Worm (Caenorhabditis elegans) whole organism, early embryonic: ENCODE measurements around the gene str-164.

Experiments
- ama-1 ChIP-seq: fragments of 150-350 bp; optimal IDR thresholded peaks from 2 replicates; lab custom pipeline; 2014
- ceh-36 ChIP-seq: sonication (generic microtip); optimal IDR thresholded peaks from 2 replicates; lab custom pipeline; 2016; ENCODE audit warnings: missing genetic modification characterization, inconsistent platforms, missing compliant biosample characterization
- flt-1 ChIP-seq: fragments of 200-800 bp; sonication (Bioruptor generic); IDR thresholded peaks from 2 replicates; pipeline ENCODE4 v1.3.6; 2022; ENCODE audit warnings: missing genetic modification characterization, missing compliant biosample characterization
- pes-1 ChIP-seq: fragments of 200-800 bp; sonication (Bioruptor generic); IDR thresholded peaks from 2 replicates; pipeline ENCODE4 v1.3.6; 2022; ENCODE audit warnings: missing genetic modification reagents, missing genetic modification characterization, missing compliant biosample characterization
- sea-1 ChIP-seq: fragments of 200-800 bp; sonication (Bioruptor generic); conservative IDR thresholded peaks from 2 replicates; pipeline ENCODE4 v1.3.6; 2022; ENCODE audit warnings: missing genetic modification characterization, missing compliant biosample characterization
- tbx-37 ChIP-seq: fragments of 200-800 bp; sonication (Bioruptor generic); conservative IDR thresholded peaks from 2 replicates; pipeline ENCODE4 v1.3.6; 2022; ENCODE audit warnings: missing genetic modification reagents, missing genetic modification characterization, missing compliant biosample characterization

- TF ChIP-seq flt-1 (GFP tag; lab: Robert Waterston, UW): no peak
- TF ChIP-seq ama-1 (lab: Kevin White, UChicago): no peak
- TF ChIP-seq sea-1: no peak
- TF ChIP-seq pes-1 (GFP tag; lab: Robert Waterston, UW): no peak
- no peak for TF ChIP-seq tbx-37
- no peak for TF ChIP-seq ceh-36 (tag; lab: Kevin White, UChicago)
Measured at ce11 chrIV:4963834-4964233, 3.3 kb downstream of the str-164 start, which contains the start of gene txt-3.
